Fruit fly (Drosophila melanogaster): ENCODE data around the gene Etfb.

DNA sequence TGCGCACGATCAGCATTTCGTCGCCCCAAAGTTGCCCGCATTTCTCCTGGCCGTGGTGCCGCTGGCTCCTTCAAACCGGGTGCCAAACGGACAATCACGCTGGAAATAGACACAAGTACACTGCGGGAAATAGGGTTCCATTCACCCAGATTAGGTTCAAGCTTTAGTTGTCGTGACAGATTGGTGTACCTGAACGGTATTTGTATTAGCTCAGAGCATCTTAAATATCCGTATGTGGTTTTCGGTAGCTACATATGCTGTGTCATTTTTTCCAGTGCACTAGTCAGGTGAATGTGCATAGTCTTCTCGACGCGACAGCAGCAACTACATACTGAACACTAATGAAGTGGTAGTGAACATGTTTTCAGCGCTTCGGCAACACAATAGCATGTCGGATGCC is 44.4 kb upstream of the Etfb start:
- TF ChIP-seq CG16779 (tag; optimal IDR thresholded peaks at IDR 0.05) (peak; percentile 9), CG8119 (GFP tag; IDR thresholded peaks at IDR 0.05) (peak; percentile 91)
